Worm (Caenorhabditis elegans) whole organism, midembryonic: ENCODE measurements around the gene str-244.

ENCODE experiments used
- T22C8.4 ChIP-seq: fragments of 200-800 bp; sonication (Bioruptor generic); IDR thresholded peaks from 2 replicates; pipeline ENCODE4 v1.3.6; 2022; ENCODE audit warnings: missing genetic modification characterization, missing compliant biosample characterization
- flt-1 ChIP-seq: fragments of 200-800 bp; sonication (Bioruptor generic); IDR thresholded peaks from 2 replicates; pipeline ENCODE4 v1.3.6; 2022; ENCODE audit warnings: missing genetic modification characterization, missing compliant biosample characterization
- klf-2 ChIP-seq: fragments of 200-800 bp; sonication (Bioruptor generic); conservative IDR thresholded peaks from 2 replicates; pipeline ENCODE4 v1.3.6; 2022; ENCODE audit warnings: missing genetic modification reagents, missing genetic modification characterization, missing compliant biosample characterization
- ztf-23 ChIP-seq: fragments of 200-800 bp; sonication (Bioruptor generic); IDR thresholded peaks from 2 replicates; pipeline ENCODE4 v1.3.6; 2022; ENCODE audit warnings: missing genetic modification reagents, missing genetic modification characterization, missing compliant biosample characterization

DNA sequence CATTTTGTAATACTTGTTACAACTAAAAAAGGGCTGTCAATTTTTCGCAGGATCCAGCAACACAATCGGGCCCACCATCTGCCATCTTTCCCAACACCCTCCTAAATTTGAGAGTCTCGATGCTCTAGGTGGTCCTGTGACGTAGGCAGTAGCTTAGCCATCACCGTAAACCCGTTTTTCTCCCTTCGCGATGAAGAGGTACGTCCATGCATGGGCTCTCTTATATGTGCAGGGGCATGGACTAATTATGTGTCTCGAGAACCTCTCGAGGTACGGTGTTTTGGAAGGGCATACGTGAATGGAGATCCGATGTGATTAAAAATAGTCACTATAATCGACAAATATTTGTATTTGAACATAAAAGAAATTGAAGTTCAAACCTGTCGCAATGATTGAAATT lies 18.0 kb downstream of the str-244 start:
- TF ChIP-seq ztf-23 (GFP tag; lab: Robert Waterston, UW) (no peak), flt-1 (GFP tag; lab: Robert Waterston, UW) (no peak), T22C8.4 (GFP tag; lab: Robert Waterston, UW) (no peak), klf-2 (GFP tag; lab: Robert Waterston, UW) (no peak)
